Fruit fly (Drosophila melanogaster): ENCODE measurements around the gene CG12725.

CG12725 gene

DNA sequence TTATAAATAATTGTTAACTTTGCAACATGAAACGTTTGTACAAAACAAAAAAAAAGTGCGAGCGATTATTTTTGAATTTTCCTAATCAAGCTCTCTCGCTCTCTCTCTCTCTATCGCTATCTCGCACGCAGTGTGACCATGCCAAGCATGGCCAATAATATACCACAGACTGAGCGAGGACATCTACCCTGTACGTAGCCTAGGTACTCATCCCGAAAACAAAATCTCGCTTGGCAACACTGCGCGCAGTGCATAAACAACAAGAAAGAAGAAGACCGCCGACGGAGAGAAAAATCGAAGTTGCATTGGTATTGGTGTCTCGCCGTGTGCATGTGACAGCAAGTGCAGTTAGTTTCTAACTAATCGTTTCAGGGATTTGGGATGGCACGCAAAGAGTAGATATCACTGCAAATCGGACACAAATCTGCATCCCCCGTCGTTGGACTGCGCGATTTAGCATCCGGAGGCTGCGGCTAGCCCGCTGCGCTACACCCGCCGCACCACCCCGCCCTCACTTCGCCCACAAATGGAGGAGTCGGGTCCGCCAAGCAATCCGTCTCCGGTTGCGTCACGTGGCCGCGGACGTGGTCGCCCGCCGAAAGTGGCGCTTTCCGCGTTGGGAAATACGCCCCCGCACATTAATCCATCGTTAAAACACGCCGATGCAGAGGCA, 10.4 kb upstream of the CG12725 start, which contains the start of the genes CG1998 and Set2:
Gene CG1998, minus strand, starts transcription at position 134 of the 673 bp plus-strand sequence.
Gene Set2, plus strand, starts transcription at position 302 of the 673 bp plus-strand sequence.
- TF ChIP-seq CG1529 (GFP tag; optimal IDR thresholded peaks at IDR 0.05) (no peak), CG42726 (GFP tag; IDR thresholded peaks at IDR 0.05; ENCODE audit: partially characterized antibody) (peak; percentile 60; the same call in 1 of the 2 replicates), sr (GFP tag; IDR thresholded peaks at IDR 0.05) (no peak), CG7357 (GFP tag; IDR thresholded peaks at IDR 0.05) (no peak), gcm2 (GFP tag; optimal IDR thresholded peaks at IDR 0.05) (no peak), inv (GFP tag; IDR thresholded peaks at IDR 0.05; ENCODE audit: partially characterized antibody) (peak; percentile 46; the same call in 1 of the 2 replicates), Hr3 (GFP tag; optimal IDR thresholded peaks at IDR 0.05) (no peak), CG11093 (GFP tag; IDR thresholded peaks at IDR 0.05) (no peak), CG9932 (GFP tag; IDR thresholded peaks at IDR 0.05) (no peak), peb (GFP tag; IDR thresholded peaks at IDR 0.05) (no peak), oc (tag; optimal IDR thresholded peaks at IDR 0.05) (no peak), vnd (GFP tag; IDR thresholded peaks at IDR 0.05; ENCODE audit: partially characterized antibody) (no peak), insv (GFP tag; optimal IDR thresholded peaks at IDR 0.05) (peak in 1 of 2 experiments; percentile 74), corto (GFP tag; optimal IDR thresholded peaks at IDR 0.05) (no peak), ash1 (GFP tag; optimal IDR thresholded peaks at IDR 0.05) (no peak), CG7839 (tag; optimal IDR thresholded peaks at IDR 0.05) (no peak), TFAM (GFP tag; optimal IDR thresholded peaks at IDR 0.05) (no peak), CG31365 (tag; optimal IDR thresholded peaks at IDR 0.05) (peak; percentile 28), ssp (GFP tag; IDR thresholded peaks at IDR 0.05) (0 out of 2 replicates have a peak, but pooled peaks have one; percentile 22), Chrac-16 (GFP tag; optimal IDR thresholded peaks at IDR 0.05) (no peak), CG2129 (GFP tag; IDR thresholded peaks at IDR 0.05; ENCODE audit: partially characterized antibody) (no peak), CG2712 (tag; optimal IDR thresholded peaks at IDR 0.05) (peak; percentile 51), Jarid2 (GFP tag; optimal IDR thresholded peaks at IDR 0.05) (no peak), so (GFP tag; IDR thresholded peaks at IDR 0.05) (peak; percentile 27; the same call in 1 of the 3 replicates), lmd (GFP tag; IDR thresholded peaks at IDR 0.05) (no peak; the same call in 1 of the 2 replicates), Pdp1 (GFP tag; optimal IDR thresholded peaks at IDR 0.05) (peak in 1 of 2 experiments; percentile 64), CTCF (GFP tag; optimal IDR thresholded peaks at IDR 0.05) (peak; percentile 45), Sox100B (GFP tag; optimal IDR thresholded peaks at IDR 0.05) (no peak), CG14050 (GFP tag; IDR thresholded peaks at IDR 0.05) (no peak), CG32772 (GFP tag; IDR thresholded peaks at IDR 0.05) (no peak; the same call in 1 of the 2 replicates), CG6791 (GFP tag; IDR thresholded peaks at IDR 0.05; ENCODE audit: partially characterized antibody) (peak; percentile 62; the same call in 1 of the 3 replicates), Bgb (GFP tag; IDR thresholded peaks at IDR 0.05; ENCODE audit: partially characterized antibody) (peak; percentile 54; the same call in 1 of the 2 replicates), CrebB (tag; optimal IDR thresholded peaks at IDR 0.05) (peak; percentile 19), Rfx (GFP tag; IDR thresholded peaks at IDR 0.05) (peak; percentile 70), Xbp1 (GFP tag; optimal IDR thresholded peaks at IDR 0.05) (peak; percentile 53), nau (GFP tag; optimal IDR thresholded peaks at IDR 0.05) (no peak), pzg (GFP tag; optimal IDR thresholded peaks at IDR 0.05) (peak; percentile 98), CG4707 (GFP tag; optimal IDR thresholded peaks at IDR 0.05) (no peak), pho (GFP tag; optimal IDR thresholded peaks at IDR 0.05) (peak; percentile 32), CoRest (tag; optimal IDR thresholded peaks at IDR 0.05) (peak; percentile 57), Max (GFP tag; optimal IDR thresholded peaks at IDR 0.05) (no peak), CG17568 (GFP tag; optimal IDR thresholded peaks at IDR 0.05) (no peak), luna (GFP tag; optimal IDR thresholded peaks at IDR 0.05) (no peak), unc-4 (GFP tag; IDR thresholded peaks at IDR 0.05; ENCODE audit: partially characterized antibody) (no peak), fu2 (GFP tag; optimal IDR thresholded peaks at IDR 0.05) (peak; percentile 13), CG11504 (tag; optimal IDR thresholded peaks at IDR 0.05) (no peak), wdn (GFP tag; IDR thresholded peaks at IDR 0.05) (no peak), CG12942 (GFP tag; optimal IDR thresholded peaks at IDR 0.05) (no peak), usp (GFP tag; optimal IDR thresholded peaks at IDR 0.05) (no peak)
